Fruit fly (Drosophila melanogaster) whole organism, embryonic: ENCODE results near the gene Pka-C2.

ENCODE experiments used
- ATbp ChIP-seq: fragments of 200-800 bp; sonication (Bioruptor generic); optimal IDR thresholded peaks from 2 replicates; lab custom pipeline; 2017; ENCODE audit warnings: missing biosample characterization, mild to moderate bottlenecking, missing genetic modification characterization, missing genetic modification reagents
- Ada2b ChIP-seq: fragments of 200-800 bp; sonication (Bioruptor generic); IDR thresholded peaks from 2 replicates; pipeline ENCODE4 v1.3.6; 2022; ENCODE audit warnings: missing biosample characterization, missing genetic modification characterization
- CG11456 ChIP-seq: fragments of 200-800 bp; sonication (Bioruptor generic); IDR thresholded peaks from 3 replicates; pipeline ENCODE4 v1.3.6; 2022; ENCODE audit warnings: missing biosample characterization, missing genetic modification characterization
- CG12769 ChIP-seq: fragments of 200-800 bp; sonication (Bioruptor generic); optimal IDR thresholded peaks from 2 replicates; lab custom pipeline; 2019; ENCODE audit warnings: missing biosample characterization, mild to moderate bottlenecking, missing genetic modification characterization, moderate library complexity
- CG14050 ChIP-seq: fragments of 200-800 bp; sonication (Bioruptor generic); IDR thresholded peaks from 3 replicates; pipeline ENCODE4 v1.3.6; 2022; ENCODE audit warnings: missing biosample characterization, missing genetic modification characterization
- CG14667 ChIP-seq: fragments of 200-800 bp; sonication (Bioruptor generic); IDR thresholded peaks from 2 replicates; pipeline ENCODE4 v1.3.6; 2022; ENCODE audit warnings: missing biosample characterization, missing genetic modification characterization
- CG14965 ChIP-seq: fragments of 200-800 bp; sonication (Bioruptor generic); optimal IDR thresholded peaks from 2 replicates; lab custom pipeline; 2016; ENCODE audit warnings: missing biosample characterization, missing genetic modification characterization, borderline replicate concordance
- CG15269 ChIP-seq: fragments of 200-800 bp; sonication (Bioruptor generic); optimal IDR thresholded peaks from 2 replicates; lab custom pipeline; 2018; ENCODE audit warnings: missing biosample characterization, mild to moderate bottlenecking, missing genetic modification characterization, moderate library complexity
- CG1529 ChIP-seq: fragments of 200-800 bp; sonication (Bioruptor generic); optimal IDR thresholded peaks from 3 replicates; lab custom pipeline; 2018; ENCODE audit warnings: missing biosample characterization, missing genetic modification characterization
- CG15514 ChIP-seq: fragments of 200-800 bp; sonication (Bioruptor generic); optimal IDR thresholded peaks from 3 replicates; lab custom pipeline; 2017; ENCODE audit warnings: missing biosample characterization, missing genetic modification characterization, mild to moderate bottlenecking, moderate library complexity, missing genetic modification reagents
- CG1647 ChIP-seq: fragments of 200-800 bp; sonication (Bioruptor generic); optimal IDR thresholded peaks from 3 replicates; lab custom pipeline; 2016; ENCODE audit warnings: missing biosample characterization, missing genetic modification characterization
- CG16863 ChIP-seq: fragments of 200-800 bp; sonication (Bioruptor generic); optimal IDR thresholded peaks from 3 replicates; lab custom pipeline; 2016; ENCODE audit warnings: missing biosample characterization, missing genetic modification characterization
- CG17359 ChIP-seq: fragments of 200-800 bp; sonication (Bioruptor generic); optimal IDR thresholded peaks from 3 replicates; lab custom pipeline; 2018; ENCODE audit warnings: missing biosample characterization, mild to moderate bottlenecking, missing genetic modification characterization, moderate library complexity
- CG18262 ChIP-seq: fragments of 200-800 bp; optimal IDR thresholded peaks from 3 replicates; lab custom pipeline; 2019; ENCODE audit warnings: missing biosample characterization, mild to moderate bottlenecking, missing genetic modification characterization, moderate library complexity
- CG18599 ChIP-seq: fragments of 200-800 bp; sonication (Bioruptor generic); optimal IDR thresholded peaks from 3 replicates; lab custom pipeline; 2017; ENCODE audit warnings: missing biosample characterization, missing genetic modification characterization, mild to moderate bottlenecking, moderate library complexity, missing genetic modification reagents
- CG2120 ChIP-seq: fragments of 200-800 bp; sonication (Bioruptor generic); optimal IDR thresholded peaks from 3 replicates; lab custom pipeline; 2016; ENCODE audit warnings: missing biosample characterization, missing genetic modification characterization
- CG2889 ChIP-seq: fragments of 200-800 bp; sonication (Bioruptor generic); IDR thresholded peaks from 3 replicates; pipeline ENCODE4 v1.3.6; 2022; ENCODE audit warnings: missing biosample characterization, missing genetic modification characterization
- CG30431 ChIP-seq: fragments of 200-800 bp; sonication (Bioruptor generic); optimal IDR thresholded peaks from 2 replicates; lab custom pipeline; 2017; ENCODE audit warnings: missing biosample characterization, missing genetic modification characterization
- CG3281 ChIP-seq: fragments of 200-800 bp; sonication (Bioruptor generic); optimal IDR thresholded peaks from 3 replicates; lab custom pipeline; 2017; ENCODE audit warnings: missing biosample characterization, mild to moderate bottlenecking, missing genetic modification characterization
- CG5953 ChIP-seq: fragments of 200-800 bp; sonication (Bioruptor generic); IDR thresholded peaks from 2 replicates; pipeline ENCODE4 v1.3.6; 2022; ENCODE audit warnings: missing biosample characterization, missing genetic modification characterization
- CG6683 ChIP-seq: fragments of 200-800 bp; sonication (Bioruptor generic); optimal IDR thresholded peaks from 2 replicates; lab custom pipeline; 2017; ENCODE audit warnings: missing biosample characterization, mild to moderate bottlenecking, missing genetic modification characterization, missing genetic modification reagents
- CG6689 ChIP-seq: fragments of 200-800 bp; sonication (Bioruptor generic); IDR thresholded peaks from 2 replicates; pipeline ENCODE4 v1.3.6; 2022; ENCODE audit warnings: missing biosample characterization, missing genetic modification characterization
- CG7357 ChIP-seq: fragments of 200-800 bp; sonication (Bioruptor generic); IDR thresholded peaks from 3 replicates; pipeline ENCODE4 v1.3.6; 2022; ENCODE audit warnings: missing biosample characterization, missing genetic modification characterization
- CG8388 ChIP-seq: fragments of 200-800 bp; sonication (Bioruptor generic); optimal IDR thresholded peaks from 2 replicates; lab custom pipeline; 2019; ENCODE audit warnings: missing biosample characterization, mild to moderate bottlenecking, missing genetic modification characterization, moderate library complexity
- CkIIα-i1 ChIP-seq: fragments of 200-800 bp; sonication (Bioruptor generic); IDR thresholded peaks from 2 replicates; pipeline ENCODE4 v1.3.6; 2022; ENCODE audit warnings: missing biosample characterization, missing genetic modification characterization
- Fer3 ChIP-seq: fragments of 200-800 bp; sonication (Bioruptor generic); optimal IDR thresholded peaks from 2 replicates; lab custom pipeline; 2018; ENCODE audit warnings: missing biosample characterization, mild to moderate bottlenecking, missing genetic modification characterization, moderate library complexity
- HLH3B ChIP-seq: fragments of 200-800 bp; sonication (Bioruptor generic); IDR thresholded peaks from 2 replicates; pipeline ENCODE4 v1.3.6; 2022; ENCODE audit warnings: missing biosample characterization, missing genetic modification characterization
- HmgD ChIP-seq: fragments of 200-800 bp; sonication (Bioruptor generic); optimal IDR thresholded peaks from 3 replicates; lab custom pipeline; 2016; ENCODE audit warnings: missing biosample characterization, missing genetic modification characterization
- Hr51 ChIP-seq, 2 experiments: fragments of 200-800 bp; sonication (Bioruptor generic); optimal IDR thresholded peaks; 2 replicates in 1 of 2; 3 replicates in 1 of 2; lab custom pipeline; 2016 to 2018; ENCODE audit warnings: missing biosample characterization in 2 of 2, missing genetic modification characterization in 2 of 2, mild to moderate bottlenecking in 1 of 2, moderate library complexity in 1 of 2
- Max ChIP-seq: fragments of 200-800 bp; sonication (Bioruptor generic); optimal IDR thresholded peaks from 2 replicates; lab custom pipeline; 2016; ENCODE audit warnings: missing biosample characterization, mild to moderate bottlenecking, missing genetic modification characterization
- Meics ChIP-seq: fragments of 200-800 bp; sonication (Bioruptor generic); optimal IDR thresholded peaks from 2 replicates; lab custom pipeline; 2017; ENCODE audit warnings: missing biosample characterization, mild to moderate bottlenecking, missing genetic modification characterization
- Optix ChIP-seq: fragments of 200-800 bp; sonication (Bioruptor generic); IDR thresholded peaks from 3 replicates; pipeline ENCODE4 v1.3.6; 2022; ENCODE audit warnings: missing biosample characterization, missing genetic modification characterization
- Stat92E ChIP-seq, 3 experiments: fragments of >200 bp in 2 of 3; fragments of 200-800 bp in 1 of 3; sonication (Bioruptor generic) in 1 of 3; optimal IDR thresholded peaks; 2 replicates each; lab custom pipeline; 2017 to 2019; ENCODE audit warnings: missing biosample characterization in 3 of 3, missing genetic modification characterization in 3 of 3, mild to moderate bottlenecking in 1 of 3, moderate library complexity in 1 of 3
- Xrp1 ChIP-seq: fragments of 200-800 bp; sonication (Bioruptor generic); IDR thresholded peaks from 2 replicates; pipeline ENCODE4 v1.3.6; 2022; ENCODE audit warnings: missing biosample characterization, missing genetic modification characterization
- ase ChIP-seq: fragments of 200-800 bp; sonication (Bioruptor generic); IDR thresholded peaks from 3 replicates; pipeline ENCODE4 v1.3.6; 2022; ENCODE audit warnings: missing biosample characterization, missing genetic modification characterization
- caup ChIP-seq: fragments of 200-800 bp; sonication (Bioruptor generic); optimal IDR thresholded peaks from 3 replicates; lab custom pipeline; 2017; ENCODE audit warnings: missing biosample characterization, mild to moderate bottlenecking, missing genetic modification characterization, moderate library complexity; ENCODE audit not compliant: severe bottlenecking
- ci ChIP-seq: fragments of 200-800 bp; sonication (Bioruptor generic); IDR thresholded peaks from 3 replicates; pipeline ENCODE4 v1.3.6; 2022; ENCODE audit warnings: missing biosample characterization, missing genetic modification characterization
- da ChIP-seq: fragments of 200-800 bp; sonication (Bioruptor generic); optimal IDR thresholded peaks from 2 replicates; lab custom pipeline; 2016; ENCODE audit warnings: missing biosample characterization, missing genetic modification characterization
- esg ChIP-seq: fragments of 200-800 bp; sonication (Bioruptor generic); conservative IDR thresholded peaks from 2 replicates; pipeline ENCODE4 v1.3.6; 2022; ENCODE audit warnings: missing biosample characterization, missing genetic modification characterization
- ewg ChIP-seq: fragments of 200-800 bp; sonication (Bioruptor generic); optimal IDR thresholded peaks from 3 replicates; lab custom pipeline; 2017; ENCODE audit warnings: mild to moderate bottlenecking, missing biosample characterization, missing genetic modification reagents, missing genetic modification characterization
- gem ChIP-seq: fragments of 200-800 bp; sonication (Bioruptor generic); optimal IDR thresholded peaks from 2 replicates; lab custom pipeline; 2019; ENCODE audit warnings: missing biosample characterization, mild to moderate bottlenecking, missing genetic modification characterization, moderate library complexity
- insv ChIP-seq, 2 experiments: fragments of 200-800 bp; sonication (Bioruptor generic); optimal IDR thresholded peaks; 3 replicates each; lab custom pipeline; 2016 to 2018; ENCODE audit warnings: missing biosample characterization in 2 of 2, missing genetic modification characterization in 2 of 2
- pb ChIP-seq: fragments of 200-800 bp; sonication (Bioruptor generic); optimal IDR thresholded peaks from 3 replicates; lab custom pipeline; 2016; ENCODE audit warnings: missing biosample characterization, missing genetic modification characterization
- peb ChIP-seq: fragments of 200-800 bp; sonication (Bioruptor generic); IDR thresholded peaks from 2 replicates; pipeline ENCODE4 v1.3.6; 2022; ENCODE audit warnings: missing biosample characterization, missing genetic modification characterization
- rib ChIP-seq: fragments of 200-800 bp; sonication (Bioruptor generic); IDR thresholded peaks from 2 replicates; pipeline ENCODE4 v1.3.6; 2022; ENCODE audit warnings: missing biosample characterization, missing genetic modification characterization
- salm ChIP-seq: fragments of 200-800 bp; sonication (Bioruptor generic); optimal IDR thresholded peaks from 2 replicates; lab custom pipeline; 2018; ENCODE audit warnings: missing biosample characterization, mild to moderate bottlenecking, missing genetic modification characterization
- sim ChIP-seq: fragments of 200-800 bp; sonication (Bioruptor generic); IDR thresholded peaks from 2 replicates; pipeline ENCODE4 v1.3.6; 2022; ENCODE audit warnings: missing biosample characterization, missing genetic modification characterization
- sisA ChIP-seq: fragments of 200-800 bp; sonication (Bioruptor generic); IDR thresholded peaks from 2 replicates; pipeline ENCODE4 v1.3.6; 2022; ENCODE audit warnings: missing biosample characterization, missing genetic modification characterization
- tin ChIP-seq: fragments of 200-800 bp; sonication (Bioruptor generic); optimal IDR thresholded peaks from 3 replicates; lab custom pipeline; 2016; ENCODE audit warnings: missing biosample characterization, missing genetic modification characterization
- twi ChIP-seq: fragments of 200-800 bp; optimal IDR thresholded peaks from 2 replicates; lab custom pipeline; 2019; ENCODE audit warnings: missing biosample characterization, mild to moderate bottlenecking, missing genetic modification characterization, moderate library complexity
- vvl ChIP-seq: fragments of 200-800 bp; sonication (Bioruptor generic); IDR thresholded peaks from 2 replicates; pipeline ENCODE4 v1.3.6; 2022; ENCODE audit warnings: missing biosample characterization, missing genetic modification characterization

The Pka-C2 gene

DNA sequence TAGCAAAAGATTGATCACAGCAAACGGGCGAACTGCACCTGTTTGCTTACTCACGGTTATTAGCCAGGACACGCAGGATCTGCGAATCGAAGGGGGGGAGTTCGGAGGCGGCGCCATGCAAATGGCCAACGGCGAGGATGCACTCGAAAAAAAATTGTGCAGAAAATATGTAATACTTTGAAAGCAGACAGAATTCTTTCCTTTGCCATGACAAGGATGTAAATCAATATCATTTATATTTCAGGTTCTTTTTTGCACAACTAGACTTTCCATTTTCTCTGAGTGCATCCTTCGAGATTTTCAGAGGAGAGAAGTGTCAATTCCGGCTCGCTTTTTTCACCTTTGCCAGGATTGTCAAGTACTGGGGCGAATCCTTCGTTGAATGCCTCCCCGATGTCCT, 12.3 kb upstream of the Pka-C2 start (continued):
- TF ChIP-seq Meics (peak; percentile 23), Ada2b (GFP tag; lab: Robert Waterston, UW) (peak; percentile 29; the same call in 1 of the 2 replicates), CG18599 (GFP tag; lab: Kevin White, UChicago) (peak; percentile 65), Fer3 (tag; lab: Kevin White, UChicago) (peak; percentile 20), CG6683 (GFP tag; lab: Kevin White, UChicago) (no peak), CG14050 (GFP tag; lab: Robert Waterston, UW) (no peak), esg (no peak), pb (GFP tag; lab: Kevin White, UChicago) (no peak), rib (no peak), CG3281 (GFP tag; lab: Kevin White, UChicago) (peak; percentile 6), CG8388 (GFP tag; lab: Kevin White, UChicago) (no peak), sisA (GFP tag; lab: Robert Waterston, UW) (peak; percentile 50), peb (GFP tag; lab: Robert Waterston, UW) (no peak), CG11456 (GFP tag; lab: Robert Waterston, UW) (0 out of 3 replicates have a peak, but pooled peaks have one; percentile 27), Xrp1 (GFP tag; lab: Robert Waterston, UW) (peak; percentile 29; the same call in 1 of the 2 replicates), insv (GFP tag; optimal IDR thresholded peaks at IDR 0.05; lab: Kevin White, UChicago) (no peak), CG2120 (peak; percentile 36), CG12769 (tag; lab: Kevin White, UChicago) (peak; percentile 2), ase (GFP tag; lab: Robert Waterston, UW) (no peak), ci (0 out of 3 replicates have a peak, but pooled peaks have one; percentile 32), sim (no peak), Stat92E (GFP tag; optimal IDR thresholded peaks at IDR 0.05; lab: Kevin White, UChicago) (no peak), HmgD (no peak), CG2889 (GFP tag; lab: Robert Waterston, UW) (peak; percentile 32; the same call in 1 of the 3 replicates), CG1529 (GFP tag; lab: Kevin White, UChicago) (no peak), CG16863 (no peak), Hr51 (GFP tag; optimal IDR thresholded peaks at IDR 0.05; lab: Kevin White, UChicago) (peak in 1 of 2 experiments; percentile 1), CG18262 (tag; lab: Kevin White, UChicago) (no peak), CG1647 (GFP tag; lab: Kevin White, UChicago) (no peak), CG15269 (tag; lab: Kevin White, UChicago) (peak; percentile 4), CG30431 (GFP tag; lab: Kevin White, UChicago) (peak; percentile 3), CG14667 (GFP tag; lab: Robert Waterston, UW) (no peak), gem (tag; lab: Kevin White, UChicago) (peak; percentile 11), CG6689 (GFP tag; lab: Robert Waterston, UW) (0 out of 2 replicates have a peak, but pooled peaks have one; percentile 29), Optix (GFP tag; lab: Robert Waterston, UW) (0 out of 3 replicates have a peak, but pooled peaks have one; percentile 16), salm (tag; lab: Kevin White, UChicago) (no peak), ATbp (GFP tag; lab: Kevin White, UChicago) (no peak), vvl (GFP tag; lab: Robert Waterston, UW) (no peak), HLH3B (no peak), caup (GFP tag; lab: Kevin White, UChicago) (no peak), CG17359 (tag; lab: Kevin White, UChicago) (no peak), Max (no peak), CG7357 (no peak), CG5953 (GFP tag; lab: Robert Waterston, UW) (no peak), ewg (no peak), CG14965 (GFP tag; lab: Kevin White, UChicago) (no peak), CkIIα-i1 (no peak), tin (GFP tag; lab: Kevin White, UChicago) (peak; percentile 19), da (GFP tag; lab: Kevin White, UChicago) (no peak), CG15514 (GFP tag; lab: Kevin White, UChicago) (peak; percentile 15), twi (tag; lab: Kevin White, UChicago) (no peak)
